ENCODE assay signal across 3 worm cellular contexts in genomic region chrX:11948184-11948894, ce11.
A peak's percentile ranks its signal among the peaks of the same experiment; 100 is the strongest.
TF ChIP-seq lines count a peak whose summit lies in the region.

TSS of gene lsd-1 (plus strand) at chrX:11948844.

TF ChIP-seq in whole organism, L1 larva, 84 proteins besides CTCF, POLR2A, EP300 and RAD21 (continued from another document):
- TF ChIP-seq lir-3 (tag; optimal IDR thresholded peaks at IDR 0.05; lab: Kevin White, UChicago; ENCODE audit: poor library complexity), result no peak
- TF ChIP-seq sox-4 (tag; optimal IDR thresholded peaks at IDR 0.05; lab: Kevin White, UChicago), result no peak
- TF ChIP-seq ztf-11 (tag; optimal IDR thresholded peaks at IDR 0.05; lab: Kevin White, UChicago), result no peak
- peak; percentile 60 for TF ChIP-seq rnt-1 (tag; optimal IDR thresholded peaks at IDR 0.05; lab: Kevin White, UChicago)
- no peak for TF ChIP-seq snu-23 (GFP tag; optimal IDR thresholded peaks at IDR 0.05; lab: Kevin White, UChicago)
- peak; percentile 28 for TF ChIP-seq C16A3.4 (tag; optimal IDR thresholded peaks at IDR 0.05; lab: Kevin White, UChicago)
- TF ChIP-seq nhr-90 (tag; optimal IDR thresholded peaks at IDR 0.05; lab: Kevin White, UChicago; ENCODE audit: poor library complexity), result peak; percentile 8
- TF ChIP-seq nhr-11 (tag; optimal IDR thresholded peaks at IDR 0.05; lab: Kevin White, UChicago), result no peak
- TF ChIP-seq swsn-7 (tag; optimal IDR thresholded peaks at IDR 0.05; lab: Kevin White, UChicago), result peak; percentile 28
- TF ChIP-seq dpl-1 (GFP tag; optimal IDR thresholded peaks at IDR 0.05; lab: Kevin White, UChicago), result peak in 2 of 3 experiments; percentile 28 to 32
- no peak for TF ChIP-seq nhr-71 (tag; optimal IDR thresholded peaks at IDR 0.05; lab: Kevin White, UChicago)
- no peak for TF ChIP-seq zip-4 (GFP tag; optimal IDR thresholded peaks at IDR 0.05; lab: Kevin White, UChicago)
- no peak for TF ChIP-seq blmp-1 (tag; optimal IDR thresholded peaks at IDR 0.05; lab: Kevin White, UChicago)
- TF ChIP-seq xbp-1 (tag; optimal IDR thresholded peaks at IDR 0.05; lab: Kevin White, UChicago), result peak; percentile 10
- peak in 1 of 3 experiments; percentile 5 for TF ChIP-seq ceh-82 (tag; optimal IDR thresholded peaks at IDR 0.05; lab: Kevin White, UChicago)
- peak; percentile 29 to 56 for TF ChIP-seq lin-35 (GFP tag; optimal IDR thresholded peaks at IDR 0.05; lab: Kevin White, UChicago)
- TF ChIP-seq egl-13 (tag; optimal IDR thresholded peaks at IDR 0.05; lab: Kevin White, UChicago), result peak; percentile 9
- no peak for TF ChIP-seq lin-14 (GFP tag; optimal IDR thresholded peaks at IDR 0.05; lab: Kevin White, UChicago)

TF ChIP-seq in whole organism, L2 larva, 48 proteins besides CTCF, POLR2A, EP300 and RAD21 (continued from another document):
- TF ChIP-seq elt-3 (tag; optimal IDR thresholded peaks at IDR 0.05; lab: Kevin White, UChicago) (no peak), nhr-11 (tag; optimal IDR thresholded peaks at IDR 0.05; lab: Kevin White, UChicago) (no peak), ztf-1 (GFP tag; conservative IDR thresholded peaks at IDR 0.05; lab: Robert Waterston, UW) (no peak), C34F6.9 (tag; optimal IDR thresholded peaks at IDR 0.05; lab: Kevin White, UChicago) (peak; percentile 31), mbf-1 (tag; optimal IDR thresholded peaks at IDR 0.05; lab: Kevin White, UChicago) (no peak)

TF ChIP-seq in whole organism, L4 larva, 104 proteins besides CTCF, POLR2A, EP300 and RAD21 (continued from another document):
- TF ChIP-seq lin-39 (tag; optimal IDR thresholded peaks at IDR 0.05; lab: Kevin White, UChicago) (no peak), ZK546.5 (tag; optimal IDR thresholded peaks at IDR 0.05; lab: Kevin White, UChicago) (no peak), dve-1 (tag; optimal IDR thresholded peaks at IDR 0.05; lab: Kevin White, UChicago; ENCODE audit: insufficient read depth) (peak; percentile 42), arid-1 (GFP tag; conservative IDR thresholded peaks at IDR 0.05; lab: Robert Waterston, UW) (no peak)
